Worm (Caenorhabditis elegans) whole organism, L1 larva: Measurements from ENCODE around the gene nspg-12.

Source experiments
- ama-1 ChIP-seq: fragments of 150-350 bp; optimal IDR thresholded peaks from 2 replicates; lab custom pipeline; 2014
- blmp-1 ChIP-seq: fragments of 150-350 bp; optimal IDR thresholded peaks from 2 replicates; lab custom pipeline; 2014; ENCODE audit warnings: missing biosample characterization, missing genetic modification characterization
- efl-1 ChIP-seq, 4 experiments: fragments of 150-350 bp; optimal IDR thresholded peaks in 3 of 4; peaks in 1 of 4; 1 replicate in 1 of 4; 2 replicates in 3 of 4; lab custom pipeline; 2014; ENCODE audit warnings: missing biosample characterization in 2 of 4, missing genetic modification characterization in 2 of 4, missing genetic modification reagents in 2 of 4
- fkh-10 ChIP-seq: sonication (generic microtip); optimal IDR thresholded peaks from 2 replicates; lab custom pipeline; 2017; ENCODE audit warnings: missing biosample characterization, missing genetic modification reagents, missing genetic modification characterization
- fos-1 ChIP-seq: fragments of 150-350 bp; optimal IDR thresholded peaks from 2 replicates; lab custom pipeline; 2014; ENCODE audit warnings: missing biosample characterization, missing genetic modification characterization
- lin-14 ChIP-seq: fragments of 200-800 bp; sonication (Bioruptor generic); optimal IDR thresholded peaks from 2 replicates; lab custom pipeline; 2018; ENCODE audit warnings: mild to moderate bottlenecking, missing genetic modification characterization, moderate library complexity, missing compliant biosample characterization
- lir-3 ChIP-seq: sonication (generic microtip); optimal IDR thresholded peaks from 2 replicates; lab custom pipeline; 2016; ENCODE audit warnings: mild to moderate bottlenecking, missing genetic modification characterization, moderate library complexity, missing compliant biosample characterization; ENCODE audit not compliant: poor library complexity
- lsy-2 ChIP-seq, 2 experiments: fragments of 150-350 bp; optimal IDR thresholded peaks; 2 replicates each; lab custom pipeline; 2014; ENCODE audit warnings: missing biosample characterization in 2 of 2, missing genetic modification characterization in 2 of 2
- nhr-76 ChIP-seq: sonication (generic microtip); optimal IDR thresholded peaks from 2 replicates; lab custom pipeline; 2017; ENCODE audit warnings: missing biosample characterization, missing genetic modification characterization
- nhr-77 ChIP-seq: fragments of 150-350 bp; optimal IDR thresholded peaks from 2 replicates; lab custom pipeline; 2014; ENCODE audit warnings: missing biosample characterization, missing genetic modification characterization
- snpc-4 ChIP-seq: fragments of 150-350 bp; optimal IDR thresholded peaks from 2 replicates; lab custom pipeline; 2014; ENCODE audit warnings: missing biosample characterization, missing genetic modification characterization
- sox-4 ChIP-seq: sonication (generic microtip); optimal IDR thresholded peaks from 2 replicates; lab custom pipeline; 2016; ENCODE audit warnings: missing genetic modification characterization, missing compliant biosample characterization

DNA sequence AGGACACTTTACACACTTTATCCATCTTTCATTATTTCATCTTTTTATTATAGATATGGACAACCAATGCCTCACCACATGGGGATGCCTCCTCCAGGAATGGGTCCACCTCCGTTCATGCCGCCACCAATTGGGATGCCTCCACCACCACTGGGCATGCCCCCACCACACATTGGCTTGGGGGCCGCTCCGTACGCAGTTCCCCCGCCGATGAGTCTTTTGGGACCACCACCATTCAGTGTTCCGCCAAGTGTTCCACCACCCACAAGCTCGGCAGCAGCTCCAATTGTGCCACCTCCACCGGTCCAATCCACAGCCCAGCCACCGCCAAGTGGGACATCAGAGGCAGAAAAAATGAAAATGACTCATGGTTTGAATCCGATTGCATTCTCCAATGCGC, 42.3 kb upstream of the nspg-12 start:
- TF ChIP-seq snpc-4 (tag; lab: Kevin White, UChicago) (no peak), nhr-77 (tag; lab: Kevin White, UChicago) (no peak), fos-1 (tag; lab: Kevin White, UChicago) (no peak), blmp-1 (tag; lab: Kevin White, UChicago) (no peak), fkh-10 (no peak), efl-1 (optimal IDR thresholded peaks at IDR 0.05; lab: Kevin White, UChicago) (no peak), efl-1 (GFP tag; optimal IDR thresholded peaks at IDR 0.05 in 1 of 2; lab: Kevin White, UChicago) (peak in 1 of 2 experiments; percentile 17), ama-1 (no peak), lin-14 (GFP tag; lab: Kevin White, UChicago) (no peak), nhr-76 (no peak), sox-4 (no peak), lsy-2 (tag; optimal IDR thresholded peaks at IDR 0.05; lab: Kevin White, UChicago) (no peak), lir-3 (tag; lab: Kevin White, UChicago) (no peak)
